Worm (Caenorhabditis elegans) whole organism, L3 larva: Measurements from ENCODE around the gene sra-9.

Source experiments
- R02D3.7 ChIP-seq: fragments of 150-350 bp; optimal IDR thresholded peaks from 2 replicates; lab custom pipeline; 2014; ENCODE audit warnings: missing biosample characterization, missing genetic modification characterization
- aly-2 ChIP-seq: fragments of 150-350 bp; optimal IDR thresholded peaks from 2 replicates; lab custom pipeline; 2014; ENCODE audit warnings: missing biosample characterization, missing genetic modification characterization
- ama-1 ChIP-seq: fragments of 150-350 bp; optimal IDR thresholded peaks from 2 replicates; lab custom pipeline; 2018
- ceh-28 ChIP-seq: fragments of 150-350 bp; optimal IDR thresholded peaks from 2 replicates; lab custom pipeline; 2014; ENCODE audit warnings: missing biosample characterization, missing genetic modification reagents, missing genetic modification characterization
- egl-27 ChIP-seq: sonication (generic microtip); optimal IDR thresholded peaks from 4 replicates; lab custom pipeline; 2017; ENCODE audit warnings: missing biosample characterization, missing genetic modification reagents, missing genetic modification characterization
- elt-2 ChIP-seq: sonication (generic microtip); optimal IDR thresholded peaks from 2 replicates; lab custom pipeline; 2016; ENCODE audit warnings: missing genetic modification reagents, mild to moderate bottlenecking, missing genetic modification characterization, missing compliant biosample characterization
- elt-3 ChIP-seq, 3 experiments: fragments of 150-350 bp in 1 of 3; sonication (generic microtip) in 2 of 3; optimal IDR thresholded peaks; 2 replicates in 2 of 3; 4 replicates in 1 of 3; lab custom pipeline; 2014 to 2017; ENCODE audit warnings: missing biosample characterization in 3 of 3, missing genetic modification characterization in 3 of 3
- hmg-11 ChIP-seq: sonication (generic microtip); optimal IDR thresholded peaks from 2 replicates; lab custom pipeline; 2016; ENCODE audit warnings: missing genetic modification characterization, missing compliant biosample characterization
- lin-15B ChIP-seq: fragments of 150-350 bp; optimal IDR thresholded peaks from 2 replicates; lab custom pipeline; 2014; ENCODE audit warnings: missing biosample characterization, missing genetic modification characterization
- lin-39 ChIP-seq: fragments of 150-350 bp; optimal IDR thresholded peaks from 2 replicates; lab custom pipeline; 2018; ENCODE audit warnings: missing biosample characterization, missing genetic modification reagents, missing genetic modification characterization
- lsy-12 ChIP-seq: sonication (generic microtip); optimal IDR thresholded peaks from 2 replicates; lab custom pipeline; 2016; ENCODE audit warnings: mild to moderate bottlenecking, missing genetic modification characterization, missing compliant biosample characterization
- nfya-1 ChIP-seq: sonication (generic microtip); optimal IDR thresholded peaks from 2 replicates; lab custom pipeline; 2017; ENCODE audit warnings: missing genetic modification characterization, mild to moderate bottlenecking, missing compliant biosample characterization, antibody characterized with exemption, moderate library complexity; ENCODE audit not compliant: insufficient read depth
- nhr-11 ChIP-seq: fragments of 150-350 bp; optimal IDR thresholded peaks from 2 replicates; lab custom pipeline; 2014; ENCODE audit warnings: missing biosample characterization, missing genetic modification characterization
- nhr-12 ChIP-seq: fragments of 150-350 bp; optimal IDR thresholded peaks from 2 replicates; lab custom pipeline; 2014; ENCODE audit warnings: missing biosample characterization, missing genetic modification characterization
- nhr-23 ChIP-seq: fragments of 150-350 bp; optimal IDR thresholded peaks from 2 replicates; lab custom pipeline; 2014; ENCODE audit warnings: missing biosample characterization, missing genetic modification reagents, missing genetic modification characterization
- nhr-25 ChIP-seq: sonication (generic microtip); optimal IDR thresholded peaks from 2 replicates; lab custom pipeline; 2017; ENCODE audit warnings: missing biosample characterization, missing genetic modification characterization
- nhr-43 ChIP-seq: sonication (generic microtip); optimal IDR thresholded peaks from 2 replicates; lab custom pipeline; 2016; ENCODE audit warnings: mild to moderate bottlenecking, missing genetic modification characterization, missing compliant biosample characterization; ENCODE audit not compliant: poor library complexity, severe bottlenecking
- nhr-67 ChIP-seq: fragments of 150-350 bp; optimal IDR thresholded peaks from 2 replicates; lab custom pipeline; 2014; ENCODE audit warnings: missing biosample characterization, missing genetic modification characterization
- nhr-76 ChIP-seq: fragments of 150-350 bp; sonication (generic microtip); optimal IDR thresholded peaks from 5 replicates; lab custom pipeline; 2014; ENCODE audit warnings: missing biosample characterization, missing genetic modification characterization
- pha-4 ChIP-seq: fragments of 150-350 bp; optimal IDR thresholded peaks from 2 replicates; lab custom pipeline; 2014; ENCODE audit warnings: missing biosample characterization, missing genetic modification reagents, missing genetic modification characterization
- skn-1 ChIP-seq: fragments of 150-350 bp; optimal IDR thresholded peaks from 2 replicates; lab custom pipeline; 2014; ENCODE audit warnings: missing biosample characterization, missing genetic modification characterization
- snpc-4 ChIP-seq: fragments of 150-350 bp; optimal IDR thresholded peaks from 2 replicates; lab custom pipeline; 2014; ENCODE audit warnings: missing biosample characterization, missing genetic modification characterization
- unc-62 ChIP-seq: fragments of 150-350 bp; sonication (generic microtip); optimal IDR thresholded peaks from 4 replicates; lab custom pipeline; 2014; ENCODE audit warnings: missing biosample characterization, missing genetic modification reagents, missing genetic modification characterization
- zag-1 ChIP-seq: fragments of 150-350 bp; optimal IDR thresholded peaks from 2 replicates; lab custom pipeline; 2014; ENCODE audit warnings: missing biosample characterization, missing genetic modification characterization
- ztf-4 ChIP-seq: fragments of 150-350 bp; optimal IDR thresholded peaks from 2 replicates; lab custom pipeline; 2014; ENCODE audit warnings: missing biosample characterization, missing genetic modification characterization

The sra-9 gene

DNA sequence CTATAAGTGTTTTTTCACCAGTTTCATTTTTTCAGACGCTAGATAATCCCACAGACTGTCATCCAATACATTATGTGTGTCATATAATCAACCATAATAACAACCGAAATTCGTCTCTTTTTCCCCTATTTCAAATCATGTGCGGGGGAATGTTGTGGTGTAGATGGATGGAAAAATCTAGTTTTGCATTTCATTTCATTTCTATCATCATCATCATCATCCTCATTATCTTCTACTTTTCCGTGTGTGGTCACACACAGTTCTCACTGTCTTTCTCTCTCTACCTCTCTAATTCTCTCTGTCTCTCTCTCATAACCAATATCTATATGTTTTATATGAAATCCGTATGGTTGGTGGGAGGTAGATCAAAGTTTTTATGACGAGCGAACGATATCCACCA is 41.3 kb downstream of the sra-9 start:
- TF ChIP-seq nhr-76 (tag; lab: Kevin White, UChicago): no peak
- no peak for TF ChIP-seq ztf-4
- peak; percentile 54 for TF ChIP-seq nhr-23
- no peak for TF ChIP-seq nhr-67
- TF ChIP-seq zag-1 (tag; lab: Kevin White, UChicago): no peak

DNA sequence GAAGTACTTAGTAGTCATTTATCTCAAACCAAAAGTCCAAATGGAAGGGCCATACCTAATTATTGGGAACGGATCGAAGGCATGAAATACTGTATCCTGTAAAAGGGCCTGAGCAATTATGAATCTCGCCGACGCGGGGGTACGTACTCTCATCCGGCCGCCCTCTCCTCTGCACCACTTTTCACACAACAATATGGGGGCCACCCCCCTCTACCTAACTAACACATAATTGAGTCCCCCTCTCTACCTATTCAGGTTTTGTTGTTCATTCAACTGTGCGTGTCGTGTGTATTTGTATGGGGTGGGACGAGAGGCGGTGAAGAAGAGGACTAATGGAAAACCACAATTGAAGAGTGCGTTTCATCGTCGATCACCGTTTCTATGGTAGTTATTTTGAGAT is 42.3 kb downstream of the sra-9 start:
- TF ChIP-seq nhr-43 (tag; lab: Kevin White, UChicago): no peak
- TF ChIP-seq elt-2 (tag; lab: Kevin White, UChicago): no peak
- TF ChIP-seq nhr-12: no peak
- TF ChIP-seq aly-2 (tag; lab: Kevin White, UChicago): no peak

DNA sequence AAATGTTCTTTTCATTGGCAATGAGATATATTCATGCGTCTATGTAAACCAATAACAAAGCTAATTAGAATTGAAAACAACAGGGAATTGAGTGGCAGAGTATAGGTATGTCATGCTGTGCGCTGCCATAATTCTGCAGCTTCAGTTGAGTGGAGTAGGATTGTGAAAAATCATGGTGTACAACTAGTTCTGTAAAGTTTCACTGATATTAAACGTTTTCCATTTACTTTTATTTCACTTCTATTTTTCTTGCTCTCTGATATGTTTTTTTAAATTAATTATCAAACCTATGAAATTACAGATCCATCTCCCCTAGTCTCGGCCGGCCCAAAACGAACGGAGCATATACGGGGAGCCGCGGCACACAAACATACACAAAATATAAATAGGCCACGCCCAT is 43.6 kb downstream of the sra-9 start, which contains the start of gene exc-7:
Gene exc-7 (plus strand): TSS at position 301 of the 400 bp plus-strand sequence.
- TF ChIP-seq skn-1: no peak
- no peak for TF ChIP-seq lsy-12
- no peak for TF ChIP-seq pha-4 (tag; lab: Kevin White, UChicago)
- TF ChIP-seq nhr-11: no peak
- TF ChIP-seq snpc-4 (tag; lab: Kevin White, UChicago): no peak
- no peak for TF ChIP-seq nhr-25
- TF ChIP-seq elt-3 (tag; optimal IDR thresholded peaks at IDR 0.05; lab: Kevin White, UChicago): no peak
- no peak for TF ChIP-seq egl-27 (tag; lab: Kevin White, UChicago)

DNA sequence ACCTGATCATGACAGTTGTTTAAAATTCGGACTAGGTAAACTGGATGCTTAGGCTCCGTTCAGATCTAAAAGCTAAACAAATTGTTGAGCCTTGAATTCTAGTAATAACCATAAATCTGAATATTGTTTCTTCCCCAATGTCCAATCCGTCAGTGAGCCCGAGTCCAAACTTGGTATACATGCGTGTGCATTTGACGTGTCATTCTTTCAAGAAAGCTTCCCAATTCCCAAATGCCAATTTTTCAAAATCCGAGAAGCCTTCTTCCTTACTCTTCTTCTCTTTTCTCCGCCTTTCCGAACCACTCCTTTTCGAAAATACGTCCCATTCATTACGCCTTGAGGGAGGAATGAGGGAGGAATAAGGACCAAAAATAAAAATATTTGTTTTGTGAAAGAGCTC is 44.6 kb downstream of the sra-9 start:
- no peak for TF ChIP-seq ceh-28 (tag; lab: Kevin White, UChicago)
- TF ChIP-seq lin-39 (tag; lab: Kevin White, UChicago): peak; percentile 64
- no peak for TF ChIP-seq unc-62 (GFP tag; lab: Kevin White, UChicago)
- no peak for TF ChIP-seq hmg-11

DNA sequence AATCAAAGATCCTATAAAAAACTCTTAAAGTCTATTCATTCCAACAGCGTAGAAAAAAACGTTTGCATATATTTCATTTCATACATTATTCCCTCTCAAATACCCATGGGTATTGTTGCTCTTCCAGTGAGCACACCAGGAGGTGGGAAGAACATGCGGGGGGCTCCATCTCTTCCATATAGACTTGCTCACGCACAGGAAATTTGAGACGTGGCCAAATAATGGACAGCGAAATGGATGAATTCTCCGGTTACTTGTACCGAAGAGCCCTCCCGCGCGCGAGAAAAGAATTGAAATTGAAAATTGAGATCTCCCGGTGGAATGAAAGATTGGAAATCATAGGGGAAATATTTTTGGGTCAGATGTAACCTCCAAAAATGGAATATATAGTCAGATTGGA is 45.5 kb downstream of the sra-9 start:
- peak; percentile 2 for TF ChIP-seq pha-4 (tag; lab: Kevin White, UChicago)
- no peak for TF ChIP-seq nfya-1 (tag; lab: Kevin White, UChicago)

DNA sequence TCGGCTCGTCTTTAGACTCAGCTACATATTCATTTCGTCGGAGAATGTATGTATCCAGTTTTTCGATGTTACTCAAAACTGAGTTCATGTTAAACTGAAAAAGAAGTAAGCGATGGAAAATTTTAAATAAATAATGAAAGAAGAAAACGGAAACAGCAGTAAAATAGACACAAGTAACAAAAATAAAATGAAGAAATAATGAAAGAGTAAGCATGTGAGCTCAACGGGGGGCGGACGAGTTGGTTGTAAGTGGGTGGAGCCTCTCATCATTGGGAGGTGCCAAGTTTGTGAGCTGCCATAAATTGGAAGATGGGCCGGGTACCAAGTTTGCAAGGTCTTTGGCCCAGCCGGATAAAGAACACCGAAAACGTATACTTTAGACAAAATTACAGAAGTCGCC is 51.4 kb downstream of the sra-9 start, which contains the start of gene wee-1.1:
Gene wee-1.1 (minus strand): TSS at position 101 of the 400 bp plus-strand sequence.
- TF ChIP-seq R02D3.7 (tag; lab: Kevin White, UChicago) (no peak), lin-15B (tag; lab: Kevin White, UChicago) (no peak), ama-1 (lab: Kevin White, UChicago) (no peak)
- TF ChIP-seq, all 47 proteins: peak for 0
